Fruit fly (Drosophila melanogaster) whole organism, embryonic: ENCODE results near the gene vih.
A peak's percentile ranks its signal among the peaks of the same experiment; 100 is the strongest.

Source experiments
- CG10959 ChIP-seq: fragments of 200-800 bp; sonication (Bioruptor generic); IDR thresholded peaks from 2 replicates; pipeline ENCODE4 v1.3.6; 2022; ENCODE audit warnings: missing biosample characterization, missing genetic modification characterization
- CG11247 ChIP-seq: fragments of 200-800 bp; sonication (Bioruptor generic); IDR thresholded peaks from 2 replicates; pipeline ENCODE4 v1.3.6; 2022; ENCODE audit warnings: missing biosample characterization, missing genetic modification characterization
- CG12942 ChIP-seq: fragments of 200-800 bp; sonication (Bioruptor generic); optimal IDR thresholded peaks from 3 replicates; lab custom pipeline; 2016; ENCODE audit warnings: missing biosample characterization, missing genetic modification characterization
- CG13296 ChIP-seq: fragments of 200-800 bp; sonication (Bioruptor generic); optimal IDR thresholded peaks from 3 replicates; lab custom pipeline; 2018; ENCODE audit warnings: missing biosample characterization, mild to moderate bottlenecking, missing genetic modification characterization
- CG14441 ChIP-seq: fragments of 200-800 bp; sonication (Bioruptor generic); IDR thresholded peaks from 2 replicates; pipeline ENCODE4 v1.3.6; 2022; ENCODE audit warnings: missing biosample characterization, missing genetic modification characterization
- CG1529 ChIP-seq: fragments of 200-800 bp; sonication (Bioruptor generic); optimal IDR thresholded peaks from 3 replicates; lab custom pipeline; 2018; ENCODE audit warnings: missing biosample characterization, missing genetic modification characterization
- CG1602 ChIP-seq: fragments of 200-800 bp; sonication (Bioruptor generic); optimal IDR thresholded peaks from 3 replicates; lab custom pipeline; 2016; ENCODE audit warnings: missing biosample characterization, missing genetic modification characterization
- CG1832 ChIP-seq: fragments of 200-800 bp; sonication (Bioruptor generic); optimal IDR thresholded peaks from 2 replicates; lab custom pipeline; 2017; ENCODE audit warnings: missing biosample characterization, mild to moderate bottlenecking, missing genetic modification characterization, inconsistent platforms
- CG18764 ChIP-seq: fragments of 200-800 bp; sonication (Bioruptor generic); optimal IDR thresholded peaks from 3 replicates; lab custom pipeline; 2016; ENCODE audit warnings: missing biosample characterization, missing genetic modification characterization
- CG2129 ChIP-seq: fragments of 200-800 bp; sonication (Bioruptor generic); IDR thresholded peaks from 2 replicates; pipeline ENCODE4 v1.3.6; 2022; ENCODE audit warnings: missing biosample characterization, missing genetic modification characterization; ENCODE audit not compliant: partially characterized antibody
- CG3163 ChIP-seq: fragments of 200-800 bp; sonication (Bioruptor generic); optimal IDR thresholded peaks from 3 replicates; lab custom pipeline; 2016; ENCODE audit warnings: missing biosample characterization, missing genetic modification characterization
- CG3838 ChIP-seq: fragments of 200-800 bp; sonication (Bioruptor generic); optimal IDR thresholded peaks from 3 replicates; lab custom pipeline; 2016; ENCODE audit warnings: missing biosample characterization, missing genetic modification characterization
- CG5245 ChIP-seq: fragments of 200-800 bp; sonication (Bioruptor generic); optimal IDR thresholded peaks from 3 replicates; lab custom pipeline; 2016; ENCODE audit warnings: missing biosample characterization, missing genetic modification characterization
- CG5953 ChIP-seq: fragments of 200-800 bp; sonication (Bioruptor generic); IDR thresholded peaks from 2 replicates; pipeline ENCODE4 v1.3.6; 2022; ENCODE audit warnings: missing biosample characterization, missing genetic modification characterization
- CG6854 ChIP-seq: fragments of 200-800 bp; sonication (Bioruptor generic); optimal IDR thresholded peaks from 3 replicates; lab custom pipeline; 2017; ENCODE audit warnings: missing biosample characterization, mild to moderate bottlenecking, missing genetic modification characterization
- CG7745 ChIP-seq: fragments of 200-800 bp; sonication (Bioruptor generic); optimal IDR thresholded peaks from 2 replicates; lab custom pipeline; 2018; ENCODE audit warnings: missing biosample characterization, mild to moderate bottlenecking, missing genetic modification characterization, moderate library complexity
- CG7928 ChIP-seq: fragments of 200-800 bp; sonication (Bioruptor generic); optimal IDR thresholded peaks from 2 replicates; lab custom pipeline; 2017; ENCODE audit warnings: missing biosample characterization, mild to moderate bottlenecking, missing genetic modification characterization
- Dbx ChIP-seq: fragments of 200-800 bp; sonication (Bioruptor generic); IDR thresholded peaks from 3 replicates; pipeline ENCODE4 v1.3.6; 2022; ENCODE audit warnings: missing biosample characterization, missing genetic modification characterization
- Dref ChIP-seq: fragments of 200-800 bp; sonication (Bioruptor generic); IDR thresholded peaks from 2 replicates; pipeline ENCODE4 v1.3.6; 2022; ENCODE audit warnings: missing biosample characterization, missing genetic modification characterization
- Ets65A ChIP-seq: fragments of 200-800 bp; sonication (Bioruptor generic); peaks from one replicate; lab custom pipeline; 2016; ENCODE audit warnings: missing biosample characterization, missing genetic modification characterization
- Gug ChIP-seq: fragments of 200-800 bp; sonication (Bioruptor generic); IDR thresholded peaks from 4 replicates; pipeline ENCODE4 v1.3.6; 2022; ENCODE audit warnings: missing biosample characterization, missing genetic modification characterization
- H2.0 ChIP-seq: fragments of 200-800 bp; sonication (Bioruptor generic); IDR thresholded peaks from 2 replicates; pipeline ENCODE4 v1.3.6; 2022; ENCODE audit warnings: missing biosample characterization, missing genetic modification characterization
- MTF-1 ChIP-seq: fragments of 200-800 bp; sonication (Bioruptor generic); optimal IDR thresholded peaks from 2 replicates; lab custom pipeline; 2018; ENCODE audit warnings: missing biosample characterization, mild to moderate bottlenecking, missing genetic modification characterization, borderline replicate concordance
- Med ChIP-seq: fragments of 200-800 bp; sonication (Bioruptor generic); peaks from one replicate; lab custom pipeline; 2016; ENCODE audit warnings: missing biosample characterization, missing genetic modification characterization, mild to moderate bottlenecking, inconsistent platforms, moderate library complexity
- Stat92E ChIP-seq, 3 experiments: fragments of >200 bp in 2 of 3; fragments of 200-800 bp in 1 of 3; sonication (Bioruptor generic) in 1 of 3; optimal IDR thresholded peaks; 2 replicates each; lab custom pipeline; 2017 to 2019; ENCODE audit warnings: missing biosample characterization in 3 of 3, missing genetic modification characterization in 3 of 3, mild to moderate bottlenecking in 1 of 3, moderate library complexity in 1 of 3
- Trl ChIP-seq, 3 experiments: fragments of >200 bp in 2 of 3; fragments of 200-800 bp in 1 of 3; sonication (Bioruptor generic) in 1 of 3; optimal IDR thresholded peaks; 2 replicates in 1 of 3; 3 replicates in 2 of 3; lab custom pipeline; 2016 to 2017; ENCODE audit warnings: missing biosample characterization in 1 of 3, missing genetic modification characterization in 1 of 3
- bbx ChIP-seq: fragments of 200-800 bp; sonication (Bioruptor generic); IDR thresholded peaks from 2 replicates; pipeline ENCODE4 v1.3.6; 2022; ENCODE audit warnings: missing biosample characterization, missing genetic modification characterization; ENCODE audit not compliant: partially characterized antibody
- cad ChIP-seq: fragments of >200 bp; optimal IDR thresholded peaks from 2 replicates; lab custom pipeline; 2017; ENCODE audit warnings: missing biosample characterization, missing genetic modification characterization
- cwo ChIP-seq: fragments of 200-800 bp; sonication (Bioruptor generic); optimal IDR thresholded peaks from 3 replicates; lab custom pipeline; 2017; ENCODE audit warnings: missing biosample characterization, missing genetic modification characterization, mild to moderate bottlenecking, moderate library complexity, missing genetic modification reagents
- dm ChIP-seq: fragments of 200-800 bp; sonication (Bioruptor generic); optimal IDR thresholded peaks from 3 replicates; lab custom pipeline; 2016; ENCODE audit warnings: missing biosample characterization, missing genetic modification characterization
- ewg ChIP-seq: fragments of 200-800 bp; sonication (Bioruptor generic); optimal IDR thresholded peaks from 3 replicates; lab custom pipeline; 2017; ENCODE audit warnings: mild to moderate bottlenecking, missing biosample characterization, missing genetic modification reagents, missing genetic modification characterization
- eyg ChIP-seq: fragments of 200-800 bp; sonication (Bioruptor generic); optimal IDR thresholded peaks from 3 replicates; lab custom pipeline; 2016; ENCODE audit warnings: missing biosample characterization, missing genetic modification characterization
- gcm ChIP-seq: fragments of 200-800 bp; sonication (Bioruptor generic); optimal IDR thresholded peaks from 2 replicates; lab custom pipeline; 2019; ENCODE audit warnings: missing biosample characterization, mild to moderate bottlenecking, missing genetic modification characterization, moderate library complexity
- hb ChIP-seq: fragments of 200-800 bp; sonication (Bioruptor generic); IDR thresholded peaks from 3 replicates; pipeline ENCODE4 v1.3.6; 2022; ENCODE audit warnings: missing biosample characterization, missing genetic modification characterization; ENCODE audit not compliant: partially characterized antibody
- kah ChIP-seq: fragments of 200-800 bp; sonication (Bioruptor generic); optimal IDR thresholded peaks from 2 replicates; lab custom pipeline; 2018; ENCODE audit warnings: missing biosample characterization, mild to moderate bottlenecking, missing genetic modification characterization
- mam ChIP-seq: fragments of 200-800 bp; sonication (Bioruptor generic); optimal IDR thresholded peaks from 3 replicates; lab custom pipeline; 2016; ENCODE audit warnings: missing biosample characterization, missing genetic modification characterization
- nerfin-1 ChIP-seq: fragments of 200-800 bp; sonication (Bioruptor generic); optimal IDR thresholded peaks from 3 replicates; lab custom pipeline; 2019; ENCODE audit warnings: missing biosample characterization, mild to moderate bottlenecking, missing genetic modification characterization, moderate library complexity
- pho ChIP-seq: fragments of 200-800 bp; sonication (Bioruptor generic); optimal IDR thresholded peaks from 2 replicates; lab custom pipeline; 2016; ENCODE audit warnings: missing biosample characterization, missing genetic modification characterization
- prd ChIP-seq, 3 experiments: fragments of >200 bp in 2 of 3; fragments of 200-800 bp in 1 of 3; sonication (Bioruptor generic) in 1 of 3; optimal IDR thresholded peaks in 2 of 3; IDR thresholded peaks in 1 of 3; 2 replicates in 2 of 3; 3 replicates in 1 of 3; pipeline versions ENCODE4 v1.3.6 to Lab custom; 2017 to 2022; ENCODE audit warnings: missing biosample characterization in 1 of 3, missing genetic modification characterization in 1 of 3
- sens ChIP-seq: fragments of 200-800 bp; sonication (Bioruptor generic); peaks from one replicate; lab custom pipeline; 2016; ENCODE audit warnings: missing biosample characterization, missing genetic modification characterization
- shn ChIP-seq: fragments of 200-800 bp; sonication (Bioruptor generic); optimal IDR thresholded peaks from 3 replicates; lab custom pipeline; 2016; ENCODE audit warnings: missing biosample characterization, missing genetic modification characterization
- sob ChIP-seq: fragments of 200-800 bp; sonication (Bioruptor generic); IDR thresholded peaks from 2 replicates; pipeline ENCODE4 v1.3.6; 2022; ENCODE audit warnings: missing biosample characterization, missing genetic modification characterization
- tx ChIP-seq: fragments of 200-800 bp; sonication (Bioruptor generic); optimal IDR thresholded peaks from 2 replicates; lab custom pipeline; 2016; ENCODE audit warnings: missing biosample characterization, missing genetic modification characterization
- vnd ChIP-seq: fragments of 200-800 bp; sonication (Bioruptor generic); IDR thresholded peaks from 3 replicates; pipeline ENCODE4 v1.3.6; 2022; ENCODE audit warnings: missing biosample characterization, missing genetic modification characterization; ENCODE audit not compliant: partially characterized antibody
- z ChIP-seq: fragments of 200-800 bp; sonication (Bioruptor generic); IDR thresholded peaks from 3 replicates; pipeline ENCODE4 v1.3.6; 2022; ENCODE audit warnings: missing biosample characterization, missing genetic modification characterization
- zfh2 ChIP-seq: fragments of 200-800 bp; sonication (Bioruptor generic); optimal IDR thresholded peaks from 2 replicates; lab custom pipeline; 2016; ENCODE audit warnings: missing biosample characterization, missing genetic modification characterization

vih gene

DNA sequence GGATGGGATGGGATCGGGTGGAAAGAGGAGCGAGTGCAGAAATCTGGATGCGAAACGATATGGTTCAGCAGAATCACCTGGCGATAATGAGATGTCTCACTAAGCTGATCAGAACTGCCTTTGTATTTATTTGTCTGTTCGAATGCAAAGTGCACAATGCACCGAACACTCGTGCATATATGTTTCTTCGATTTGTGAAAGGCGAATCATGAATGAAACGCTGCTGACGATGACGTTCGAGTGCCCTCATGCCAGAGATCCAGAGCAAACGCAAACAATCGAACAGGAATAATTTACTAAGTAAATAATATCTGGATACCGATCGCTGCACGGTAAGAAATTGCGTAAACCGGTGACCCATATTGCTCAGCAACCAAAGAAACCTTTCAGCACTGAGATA is 34.4 kb upstream of the vih start, which contains the start of gene CG32102:
Gene CG32102 (minus strand): TSS at position 101 of the 400 bp plus-strand sequence.
- TF ChIP-seq CG14441 (GFP tag; lab: Robert Waterston, UW), result no peak
- TF ChIP-seq vnd, result no peak
- TF ChIP-seq zfh2, result no peak

dm6 chr3L:12470509-12470908 is 33.6 kb upstream of the vih start:
- TF ChIP-seq cwo (GFP tag; lab: Kevin White, UChicago), result no peak
- peak; percentile 59 for TF ChIP-seq Med (GFP tag; lab: Kevin White, UChicago)
- no peak for TF ChIP-seq CG3163 (GFP tag; lab: Kevin White, UChicago)
- peak; percentile 27 for TF ChIP-seq CG1832 (GFP tag; lab: Kevin White, UChicago)
- TF ChIP-seq Ets65A, result peak; percentile 78
- 0 out of 2 replicates have a peak, but pooled peaks have one; percentile 7 for TF ChIP-seq Dref
- no peak for TF ChIP-seq prd (optimal IDR thresholded peaks at IDR 0.05; lab: Kevin White, UChicago)
- 0 out of 3 replicates have a peak, but pooled peaks have one; percentile 20 for TF ChIP-seq prd (GFP tag; IDR thresholded peaks at IDR 0.05; lab: Robert Waterston, UW)
- no peak for TF ChIP-seq kah
- no peak for TF ChIP-seq CG7928 (GFP tag; lab: Kevin White, UChicago)
- 0 out of 3 replicates have a peak, but pooled peaks have one; percentile 60 for TF ChIP-seq z (GFP tag; lab: Robert Waterston, UW)
- TF ChIP-seq hb (GFP tag; lab: Robert Waterston, UW), result 0 out of 3 replicates have a peak, but pooled peaks have one; percentile 31
- TF ChIP-seq sens (GFP tag; lab: Kevin White, UChicago), result peak; percentile 33
- peak; percentile 23; the same call in 1 of the 2 replicates for TF ChIP-seq bbx (GFP tag; lab: Robert Waterston, UW)

- TF ChIP-seq eyg (GFP tag; lab: Kevin White, UChicago), result no peak
- TF ChIP-seq CG5245 (GFP tag; lab: Kevin White, UChicago), result no peak
- no peak for TF ChIP-seq CG5953 (GFP tag; lab: Robert Waterston, UW)
- TF ChIP-seq CG18764 (GFP tag; lab: Kevin White, UChicago), result no peak
- TF ChIP-seq CG12942 (GFP tag; lab: Kevin White, UChicago), result no peak
- no peak for TF ChIP-seq CG10959 (GFP tag; lab: Robert Waterston, UW)
- no peak for TF ChIP-seq dm (GFP tag; lab: Kevin White, UChicago)
- TF ChIP-seq Med (GFP tag; lab: Kevin White, UChicago), result no peak
- TF ChIP-seq H2.0 (GFP tag; lab: Robert Waterston, UW), result no peak
- no peak for TF ChIP-seq Trl (optimal IDR thresholded peaks at IDR 0.05; lab: Kevin White, UChicago)
- no peak for TF ChIP-seq Trl (GFP tag; optimal IDR thresholded peaks at IDR 0.05; lab: Kevin White, UChicago)
- TF ChIP-seq CG13296 (GFP tag; lab: Kevin White, UChicago), result no peak
- TF ChIP-seq shn (GFP tag; lab: Kevin White, UChicago), result no peak
- TF ChIP-seq MTF-1 (GFP tag; lab: Kevin White, UChicago), result no peak
- no peak for TF ChIP-seq CG6854
- TF ChIP-seq CG1529 (GFP tag; lab: Kevin White, UChicago), result no peak
- TF ChIP-seq Gug (GFP tag; lab: Robert Waterston, UW), result no peak
- no peak for TF ChIP-seq nerfin-1 (tag; lab: Kevin White, UChicago)
- TF ChIP-seq CG3838 (GFP tag; lab: Kevin White, UChicago), result no peak
- TF ChIP-seq mam (GFP tag; lab: Kevin White, UChicago), result no peak
- peak; percentile 95 for TF ChIP-seq CG2129 (GFP tag; lab: Robert Waterston, UW)
- TF ChIP-seq Ets65A, result peak; percentile 35
- no peak for TF ChIP-seq tx
- TF ChIP-seq CG11247, result no peak
- peak in 1 of 3 experiments; percentile 61 for TF ChIP-seq Stat92E (GFP tag; optimal IDR thresholded peaks at IDR 0.05; lab: Kevin White, UChicago)
- TF ChIP-seq ewg (GFP tag; lab: Kevin White, UChicago), result no peak
- TF ChIP-seq cad (GFP tag; lab: Kevin White, UChicago), result no peak
- no peak for TF ChIP-seq gcm (GFP tag; lab: Kevin White, UChicago)
- TF ChIP-seq CG7745, result no peak
- no peak for TF ChIP-seq z (GFP tag; lab: Robert Waterston, UW)
- TF ChIP-seq sob (GFP tag; lab: Robert Waterston, UW), result no peak
- no peak for TF ChIP-seq CG1602
- TF ChIP-seq pho (GFP tag; lab: Kevin White, UChicago), result no peak
- TF ChIP-seq Dbx (GFP tag; lab: Robert Waterston, UW), result no peak
Measured at dm6 chr3L:12471471-12471978, 32.6 kb upstream of the vih start, which contains the start of gene CG10616. Gene CG10616 (plus strand): TSS chr3L:12471728.
